Fruit fly (Drosophila melanogaster): ENCODE data around the gene CG17712.
A peak's percentile ranks its signal among the peaks of the same experiment; 100 is the strongest.

The CG17712 gene

dm6 chr2L:1737057-1737581 lies 14.8 kb downstream of the CG17712 start (continued):
- no peak for TF ChIP-seq dimm (GFP tag; IDR thresholded peaks at IDR 0.05)
- TF ChIP-seq Gsc (GFP tag; IDR thresholded peaks at IDR 0.05), result peak; percentile 82
- TF ChIP-seq ac (GFP tag; optimal IDR thresholded peaks at IDR 0.05), result peak; percentile 8
- no peak for TF ChIP-seq nerfin-2 (GFP tag; IDR thresholded peaks at IDR 0.05; ENCODE audit: partially characterized antibody)
- peak; percentile 35 for TF ChIP-seq CG4707 (GFP tag; optimal IDR thresholded peaks at IDR 0.05)
- peak; percentile 92 for TF ChIP-seq tio (GFP tag; optimal IDR thresholded peaks at IDR 0.05)
- TF ChIP-seq Oli (tag; optimal IDR thresholded peaks at IDR 0.05), result peak; percentile 93
- TF ChIP-seq CG15601 (tag; optimal IDR thresholded peaks at IDR 0.05), result peak; percentile 69
- peak; percentile 82; the same call in 2 of the 3 replicates for TF ChIP-seq ken (GFP tag; IDR thresholded peaks at IDR 0.05)
- peak; percentile 65 for TF ChIP-seq Nf-YB (GFP tag; optimal IDR thresholded peaks at IDR 0.05)
- peak; percentile 93 for TF ChIP-seq chn (GFP tag; optimal IDR thresholded peaks at IDR 0.05)
- peak; percentile 85 for TF ChIP-seq CG10462 (GFP tag; optimal IDR thresholded peaks at IDR 0.05)
- TF ChIP-seq ato (GFP tag; IDR thresholded peaks at IDR 0.05; ENCODE audit: partially characterized antibody), result no peak
- peak; percentile 88 for TF ChIP-seq lab (GFP tag; optimal IDR thresholded peaks at IDR 0.05)
- TF ChIP-seq gfzf (GFP tag; optimal IDR thresholded peaks at IDR 0.05), result no peak
- TF ChIP-seq CG32767 (GFP tag; IDR thresholded peaks at IDR 0.05), result peak; percentile 83; the same call in 1 of the 2 replicates
- peak; percentile 61; the same call in 1 of the 2 replicates for TF ChIP-seq cas (GFP tag; IDR thresholded peaks at IDR 0.05)
- TF ChIP-seq pb (GFP tag; optimal IDR thresholded peaks at IDR 0.05), result peak; percentile 81
- peak in 1 of 3 experiments; percentile 80 for TF ChIP-seq lola (GFP tag; optimal IDR thresholded peaks at IDR 0.05)
- peak; percentile 59; the same call in 1 of the 2 replicates for TF ChIP-seq CG17612 (GFP tag; IDR thresholded peaks at IDR 0.05)
- TF ChIP-seq CG7963 (GFP tag; IDR thresholded peaks at IDR 0.05; ENCODE audit: partially characterized antibody), result peak; percentile 9; the same call in 1 of the 3 replicates
- TF ChIP-seq CG3281 (GFP tag; optimal IDR thresholded peaks at IDR 0.05), result peak; percentile 80
- peak; percentile 88 for TF ChIP-seq CG10366 (GFP tag; IDR thresholded peaks at IDR 0.05)
- peak; percentile 84 for TF ChIP-seq CG30431 (GFP tag; optimal IDR thresholded peaks at IDR 0.05)
- TF ChIP-seq BtbVII (GFP tag; optimal IDR thresholded peaks at IDR 0.05), result peak; percentile 76
- TF ChIP-seq stc (GFP tag; IDR thresholded peaks at IDR 0.05), result peak; percentile 80
- TF ChIP-seq CG11695 (GFP tag; IDR thresholded peaks at IDR 0.05), result peak; percentile 87
- TF ChIP-seq kah (GFP tag; optimal IDR thresholded peaks at IDR 0.05), result peak; percentile 30
- TF ChIP-seq crc (GFP tag; optimal IDR thresholded peaks at IDR 0.05), result peak; percentile 82
- peak; percentile 78 for TF ChIP-seq HHEX (GFP tag; optimal IDR thresholded peaks at IDR 0.05)
- peak; percentile 88 for TF ChIP-seq tin (GFP tag; optimal IDR thresholded peaks at IDR 0.05)
- peak; percentile 78 for TF ChIP-seq CG15011 (GFP tag; optimal IDR thresholded peaks at IDR 0.05)
- peak; percentile 90 for TF ChIP-seq Abd-B (GFP tag; optimal IDR thresholded peaks at IDR 0.05)
- TF ChIP-seq seq (GFP tag; IDR thresholded peaks at IDR 0.05), result peak; percentile 88
- TF ChIP-seq dmrt11E (tag; optimal IDR thresholded peaks at IDR 0.05), result peak; percentile 84
- peak; percentile 74 for TF ChIP-seq repo (GFP tag; optimal IDR thresholded peaks at IDR 0.05)
- TF ChIP-seq Chrac-16 (GFP tag; optimal IDR thresholded peaks at IDR 0.05), result peak; percentile 89
- TF ChIP-seq bcd (GFP tag; optimal IDR thresholded peaks at IDR 0.05), result peak; percentile 87
- 0 out of 3 replicates have a peak, but pooled peaks have one; percentile 25 for TF ChIP-seq CG14860 (GFP tag; IDR thresholded peaks at IDR 0.05; ENCODE audit: partially characterized antibody)
- TF ChIP-seq ase (GFP tag; IDR thresholded peaks at IDR 0.05), result peak; percentile 82
- peak; percentile 61 for TF ChIP-seq Neu2 (GFP tag; optimal IDR thresholded peaks at IDR 0.05; ENCODE audit: borderline replicate concordance)
- peak; percentile 70 for TF ChIP-seq danr (GFP tag; IDR thresholded peaks at IDR 0.05)
- TF ChIP-seq fu2 (GFP tag; optimal IDR thresholded peaks at IDR 0.05), result peak; percentile 83
- peak; percentile 44 for TF ChIP-seq CG31365 (tag; optimal IDR thresholded peaks at IDR 0.05)
- TF ChIP-seq Usf (GFP tag; optimal IDR thresholded peaks at IDR 0.05), result peak; percentile 68
- TF ChIP-seq Six4 (GFP tag; optimal IDR thresholded peaks at IDR 0.05), result peak; percentile 76
- peak; percentile 68; the same call in 1 of the 2 replicates for TF ChIP-seq CG8765 (GFP tag; IDR thresholded peaks at IDR 0.05)
- peak; percentile 20 for TF ChIP-seq CG14965 (GFP tag; optimal IDR thresholded peaks at IDR 0.05; ENCODE audit: borderline replicate concordance)
- TF ChIP-seq jing (GFP tag; optimal IDR thresholded peaks at IDR 0.05), result peak; percentile 87
